Worm (Caenorhabditis elegans) whole organism, L2 larva: ENCODE results near the gene laat-1.

Source experiments
- aly-2 ChIP-seq: fragments of 150-350 bp; optimal IDR thresholded peaks from 2 replicates; lab custom pipeline; 2014; ENCODE audit warnings: missing biosample characterization, missing genetic modification characterization
- ama-1 ChIP-seq: fragments of 150-350 bp; optimal IDR thresholded peaks from 2 replicates; lab custom pipeline; 2018; ENCODE audit warnings: inconsistent platforms
- ceh-82 ChIP-seq: fragments of 150-350 bp; optimal IDR thresholded peaks from 2 replicates; lab custom pipeline; 2014; ENCODE audit warnings: missing biosample characterization, missing genetic modification characterization
- lin-13 ChIP-seq: fragments of 150-350 bp; optimal IDR thresholded peaks from 2 replicates; lab custom pipeline; 2014; ENCODE audit warnings: missing biosample characterization, missing genetic modification reagents, missing genetic modification characterization
- unc-62 ChIP-seq: fragments of 150-350 bp; optimal IDR thresholded peaks from 2 replicates; lab custom pipeline; 2014; ENCODE audit warnings: missing biosample characterization, missing genetic modification reagents, missing genetic modification characterization

DNA sequence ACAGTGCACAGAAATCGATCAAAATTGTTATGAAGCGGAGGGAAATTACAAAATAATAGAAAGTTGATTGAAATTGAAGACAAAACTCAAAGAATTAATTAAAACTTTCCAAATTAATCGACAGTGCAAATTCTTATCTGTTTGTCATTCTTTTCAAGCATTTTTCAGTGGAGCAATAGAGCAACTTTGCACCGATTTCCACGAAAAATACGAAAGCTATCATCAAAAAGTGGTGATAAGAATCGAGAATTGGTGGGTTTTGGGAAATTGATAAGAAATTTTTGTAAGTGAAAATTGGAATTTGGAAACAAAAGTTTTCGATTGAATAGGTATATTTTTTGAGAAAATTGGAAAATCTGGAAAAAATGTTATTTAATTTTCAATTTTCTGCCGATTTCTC lies 2.4 kb upstream of the laat-1 start:
- no peak for TF ChIP-seq unc-62 (GFP tag; lab: Kevin White, UChicago)
- no peak for TF ChIP-seq ceh-82 (tag; lab: Kevin White, UChicago)
- TF ChIP-seq lin-13 (GFP tag; lab: Kevin White, UChicago) = no peak
- no peak for TF ChIP-seq aly-2 (tag; lab: Kevin White, UChicago)
- no peak for TF ChIP-seq ama-1 (lab: Kevin White, UChicago)
